Fruit fly (Drosophila melanogaster) Kc167 (cell line): ENCODE results near the gene CG42795.

Source experiments
- Myc ChIP-seq: fragments of >200 bp; optimal IDR thresholded peaks from 2 replicates; lab custom pipeline; 2017; ENCODE audit warnings: missing external identifiers
- insv ChIP-seq: fragments of >200 bp; optimal IDR thresholded peaks from 3 replicates; lab custom pipeline; 2018; ENCODE audit warnings: missing external identifiers
- psq ChIP-seq: fragments of >200 bp; optimal IDR thresholded peaks from 2 replicates; lab custom pipeline; 2017; ENCODE audit warnings: missing external identifiers

DNA sequence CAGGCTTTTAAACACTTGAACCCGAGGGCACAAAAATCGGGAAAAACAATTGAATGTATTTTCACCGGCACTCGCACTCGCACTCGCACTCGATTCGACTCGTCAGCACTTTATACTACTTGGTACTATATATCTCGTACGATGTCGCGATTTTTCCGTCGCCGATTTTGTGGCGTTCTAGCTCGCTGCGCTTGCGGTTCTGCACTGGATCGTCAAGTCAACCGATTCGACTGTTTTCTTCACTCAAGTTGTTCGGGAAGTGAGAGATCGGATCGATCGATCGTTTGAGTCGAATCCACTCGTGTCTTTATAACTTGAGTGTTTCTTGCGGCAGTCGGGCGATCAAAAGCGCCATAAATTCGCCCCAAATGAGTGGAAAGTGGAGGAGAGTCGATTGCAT, 12.7 kb upstream of the CG42795 start, which contains the start of gene Timp:
- TF ChIP-seq Myc (no peak), psq (lab: Kevin White, UChicago) (no peak), insv (lab: Kevin White, UChicago) (no peak)
